Worm (Caenorhabditis elegans) whole organism, L4 larva: ENCODE results near the gene col-135.

Source experiments
- D1046.2 ChIP-seq: fragments of 200-800 bp; sonication (Bioruptor generic); IDR thresholded peaks from 2 replicates; pipeline ENCODE4 v1.3.6; 2022; ENCODE audit warnings: missing genetic modification characterization, missing compliant biosample characterization
- F37D6.2 ChIP-seq: sonication (generic microtip); optimal IDR thresholded peaks from 2 replicates; lab custom pipeline; 2016; ENCODE audit warnings: mild to moderate bottlenecking, missing genetic modification characterization, missing compliant biosample characterization
- F44E2.7 ChIP-seq: fragments of 200-800 bp; sonication (Bioruptor generic); IDR thresholded peaks from 2 replicates; pipeline ENCODE4 v2.1.2; 2022; ENCODE audit warnings: missing genetic modification characterization, missing compliant biosample characterization
- F49E8.2 ChIP-seq: sonication (generic microtip); optimal IDR thresholded peaks from 2 replicates; lab custom pipeline; 2016; ENCODE audit warnings: missing compliant biosample characterization, mild to moderate bottlenecking, missing genetic modification characterization, borderline replicate concordance
- Y105C5A.15 ChIP-seq: fragments of 200-800 bp; sonication (Bioruptor generic); IDR thresholded peaks from 2 replicates; pipeline ENCODE4 v1.3.6; 2022; ENCODE audit warnings: missing genetic modification characterization, missing compliant biosample characterization
- aha-1 ChIP-seq: fragments of 150-350 bp; peaks from one replicate; lab custom pipeline; 2014; ENCODE audit warnings: missing biosample characterization, missing genetic modification characterization
- aly-2 ChIP-seq: sonication (generic microtip); optimal IDR thresholded peaks from 2 replicates; lab custom pipeline; 2018; ENCODE audit warnings: missing biosample characterization, missing genetic modification characterization
- ceh-20 ChIP-seq: fragments of 200-800 bp; sonication (Bioruptor generic); IDR thresholded peaks from 2 replicates; pipeline ENCODE4 v1.3.6; 2022; ENCODE audit warnings: missing genetic modification reagents, missing genetic modification characterization, missing compliant biosample characterization
- ces-1 ChIP-seq: fragments of 150-350 bp; sonication (generic microtip); optimal IDR thresholded peaks from 4 replicates; lab custom pipeline; 2014; ENCODE audit warnings: missing biosample characterization, missing genetic modification reagents, missing genetic modification characterization
- dmd-9 ChIP-seq: fragments of 200-800 bp; sonication (Bioruptor generic); IDR thresholded peaks from 2 replicates; pipeline ENCODE4 v1.3.6; 2022; ENCODE audit warnings: missing genetic modification reagents, missing genetic modification characterization, missing compliant biosample characterization
- duxl-1 ChIP-seq: sonication (generic microtip); optimal IDR thresholded peaks from 2 replicates; lab custom pipeline; 2016; ENCODE audit warnings: mild to moderate bottlenecking, missing genetic modification characterization, moderate library complexity, missing compliant biosample characterization; ENCODE audit not compliant: poor library complexity
- gei-8 ChIP-seq: fragments of 200-800 bp; sonication (Bioruptor generic); optimal IDR thresholded peaks from 2 replicates; lab custom pipeline; 2018; ENCODE audit warnings: mild to moderate bottlenecking, missing genetic modification characterization, missing compliant biosample characterization
- jun-1 ChIP-seq: fragments of 150-350 bp; optimal IDR thresholded peaks from 2 replicates; lab custom pipeline; 2014; ENCODE audit warnings: missing biosample characterization, missing genetic modification reagents, missing genetic modification characterization
- lim-7 ChIP-seq: fragments of 200-800 bp; sonication (Bioruptor generic); IDR thresholded peaks from 2 replicates; pipeline ENCODE4 v1.3.6; 2022; ENCODE audit warnings: missing genetic modification characterization, missing compliant biosample characterization
- lin-15B ChIP-seq: fragments of 150-350 bp; sonication (generic microtip); optimal IDR thresholded peaks from 3 replicates; lab custom pipeline; 2014; ENCODE audit warnings: missing biosample characterization, missing genetic modification characterization
- lin-29 ChIP-seq: fragments of 200-800 bp; sonication (Bioruptor generic); IDR thresholded peaks from 2 replicates; pipeline ENCODE4 v1.3.6; 2022; ENCODE audit warnings: missing genetic modification reagents, missing genetic modification characterization, missing compliant biosample characterization
- lin-38 ChIP-seq: fragments of 200-800 bp; sonication (Bioruptor generic); IDR thresholded peaks from 2 replicates; pipeline ENCODE4 v1.3.6; 2022; ENCODE audit warnings: missing genetic modification reagents, missing genetic modification characterization, missing compliant biosample characterization
- lsy-2 ChIP-seq, 2 experiments: fragments of 150-350 bp in 1 of 2; sonication (generic microtip) in 1 of 2; optimal IDR thresholded peaks; 2 replicates each; lab custom pipeline; 2014 to 2017; ENCODE audit warnings: missing biosample characterization in 2 of 2, missing genetic modification characterization in 2 of 2
- madf-5 ChIP-seq, 2 experiments: fragments of 200-800 bp; sonication (Bioruptor generic); IDR thresholded peaks; 2 replicates each; pipeline ENCODE4 v1.3.6; 2022; ENCODE audit warnings: missing compliant biosample characterization in 2 of 2, missing genetic modification characterization in 2 of 2
- madf-9 ChIP-seq: fragments of 200-800 bp; sonication (Bioruptor generic); conservative IDR thresholded peaks from 2 replicates; pipeline ENCODE4 v1.3.6; 2022; ENCODE audit warnings: missing genetic modification reagents, missing genetic modification characterization, missing compliant biosample characterization
- mep-1 ChIP-seq: fragments of 150-350 bp; sonication (generic microtip); optimal IDR thresholded peaks from 3 replicates; lab custom pipeline; 2014; ENCODE audit warnings: missing biosample characterization, missing genetic modification characterization
- mxl-2 ChIP-seq: fragments of 200-800 bp; sonication (Bioruptor generic); conservative IDR thresholded peaks from 2 replicates; pipeline ENCODE4 v1.3.6; 2022; ENCODE audit warnings: missing genetic modification reagents, missing genetic modification characterization, missing compliant biosample characterization
- nhr-111 ChIP-seq: fragments of 200-800 bp; sonication (Bioruptor generic); optimal IDR thresholded peaks from 2 replicates; lab custom pipeline; 2018; ENCODE audit warnings: mild to moderate bottlenecking, missing genetic modification characterization, missing compliant biosample characterization
- nhr-25 ChIP-seq: sonication (generic microtip); optimal IDR thresholded peaks from 2 replicates; lab custom pipeline; 2017; ENCODE audit warnings: missing genetic modification characterization, mild to moderate bottlenecking, missing compliant biosample characterization, antibody characterized with exemption, moderate library complexity, borderline replicate concordance; ENCODE audit not compliant: insufficient read depth
- nhr-6 ChIP-seq: fragments of 150-350 bp; optimal IDR thresholded peaks from 2 replicates; lab custom pipeline; 2014; ENCODE audit warnings: missing biosample characterization, missing genetic modification characterization
- pqm-1 ChIP-seq: sonication (generic microtip); optimal IDR thresholded peaks from 2 replicates; lab custom pipeline; 2017; ENCODE audit warnings: missing biosample characterization, missing genetic modification characterization
- rbr-2 ChIP-seq: sonication (generic microtip); optimal IDR thresholded peaks from 2 replicates; lab custom pipeline; 2016; ENCODE audit warnings: missing genotype, missing genetic modification characterization, missing compliant biosample characterization
- saeg-2 ChIP-seq: fragments of 200-800 bp; sonication (Bioruptor generic); IDR thresholded peaks from 2 replicates; pipeline ENCODE4 v1.3.6; 2022; ENCODE audit warnings: missing genetic modification reagents, missing genetic modification characterization, missing compliant biosample characterization
- snpc-1.2 ChIP-seq: fragments of 200-800 bp; sonication (Bioruptor generic); IDR thresholded peaks from 2 replicates; pipeline ENCODE4 v1.3.6; 2022; ENCODE audit warnings: missing genetic modification reagents, missing genetic modification characterization, missing compliant biosample characterization
- tag-97 ChIP-seq: fragments of 200-800 bp; sonication (Bioruptor generic); IDR thresholded peaks from 2 replicates; pipeline ENCODE4 v1.3.6; 2022; ENCODE audit warnings: missing genetic modification characterization, missing compliant biosample characterization
- unc-62 ChIP-seq, 3 experiments: fragments of 150-350 bp in 1 of 3; sonication (generic microtip); optimal IDR thresholded peaks in 2 of 3; peaks in 1 of 3; 1 replicate in 1 of 3; 2 replicates in 2 of 3; lab custom pipeline; 2014 to 2017; ENCODE audit warnings: missing biosample characterization in 3 of 3, missing genetic modification characterization in 3 of 3, missing genetic modification reagents in 3 of 3, missing genotype in 1 of 3
- zfp-3 ChIP-seq: fragments of 200-800 bp; sonication (Bioruptor generic); conservative IDR thresholded peaks from 2 replicates; pipeline ENCODE4 v1.3.6; 2022; ENCODE audit warnings: missing genetic modification reagents, missing genetic modification characterization, missing compliant biosample characterization
- zip-2 ChIP-seq: fragments of 150-350 bp; optimal IDR thresholded peaks from 2 replicates; lab custom pipeline; 2014; ENCODE audit warnings: missing biosample characterization, missing genetic modification characterization
- ztf-11 ChIP-seq: fragments of 150-350 bp; optimal IDR thresholded peaks from 2 replicates; lab custom pipeline; 2014; ENCODE audit warnings: missing biosample characterization, missing genetic modification characterization

Gene col-135

DNA sequence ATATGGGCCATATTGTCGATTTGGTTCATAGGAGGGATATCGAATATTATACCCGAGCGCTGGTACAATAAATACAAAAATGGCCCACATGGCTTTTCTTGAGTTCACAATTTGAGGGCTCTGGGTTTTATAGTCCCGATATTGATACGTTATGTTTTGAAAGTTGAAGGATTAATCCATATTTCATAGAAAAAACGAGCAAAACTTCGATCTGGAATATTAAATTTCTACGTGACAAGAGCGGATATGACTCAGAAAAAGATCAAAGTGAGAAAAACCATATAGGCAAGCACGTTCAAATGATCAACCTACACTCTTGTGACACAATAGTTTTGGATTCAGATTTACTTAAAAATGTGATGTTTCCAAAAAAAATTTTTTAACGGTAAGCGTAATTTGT is at the start of gene col-135:
Gene col-135, minus strand, starts transcription at position 101 of the 400 bp plus-strand sequence.
- TF ChIP-seq unc-62 (GFP tag; optimal IDR thresholded peaks at IDR 0.05 in 1 of 2; lab: Kevin White, UChicago) (peak in 1 of 2 experiments; percentile 35), unc-62 (tag; optimal IDR thresholded peaks at IDR 0.05; lab: Kevin White, UChicago) (no peak), lin-29 (GFP tag; lab: Robert Waterston, UW) (no peak)

DNA sequence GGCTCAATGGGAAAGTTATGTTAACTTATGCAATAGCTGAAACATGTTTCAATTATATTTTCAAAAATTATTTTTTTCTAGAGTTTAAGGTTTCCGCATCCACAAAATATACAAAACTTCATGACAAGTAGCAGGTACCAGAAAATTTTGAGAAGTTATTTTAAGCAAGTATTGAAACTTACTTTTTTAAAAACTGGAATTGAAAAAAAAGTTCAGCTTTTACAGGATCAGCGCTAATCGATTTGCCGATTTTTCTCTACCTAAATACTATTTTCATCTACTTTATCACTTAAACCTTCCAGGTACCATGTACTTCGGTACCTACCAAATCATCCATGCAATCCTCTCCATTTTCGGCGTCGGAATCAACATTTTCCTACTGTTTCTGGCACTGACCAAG is 48.0 kb upstream of the col-135 start, which contains the start of gene srd-23:
Gene srd-23, plus strand, starts transcription at position 301 of the 400 bp plus-strand sequence.
- TF ChIP-seq mxl-2 (GFP tag; lab: Robert Waterston, UW) (no peak), zfp-3 (GFP tag; lab: Robert Waterston, UW) (no peak), F37D6.2 (no peak), F49E8.2 (tag; lab: Kevin White, UChicago) (no peak), nhr-25 (tag; lab: Kevin White, UChicago) (no peak), duxl-1 (tag; lab: Kevin White, UChicago) (no peak), rbr-2 (tag; lab: Kevin White, UChicago) (no peak), ztf-11 (tag; lab: Kevin White, UChicago) (no peak), dmd-9 (no peak), gei-8 (GFP tag; lab: Kevin White, UChicago) (no peak), F44E2.7 (GFP tag; lab: Robert Waterston, UW) (no peak), Y105C5A.15 (GFP tag; lab: Robert Waterston, UW) (no peak), tag-97 (GFP tag; lab: Robert Waterston, UW) (no peak), unc-62 (GFP tag; optimal IDR thresholded peaks at IDR 0.05 in 1 of 2; lab: Kevin White, UChicago) (no peak), unc-62 (tag; optimal IDR thresholded peaks at IDR 0.05; lab: Kevin White, UChicago) (no peak), nhr-111 (GFP tag; lab: Kevin White, UChicago) (no peak), pqm-1 (tag; lab: Kevin White, UChicago) (no peak), jun-1 (no peak), lin-38 (GFP tag; lab: Robert Waterston, UW) (no peak)

DNA sequence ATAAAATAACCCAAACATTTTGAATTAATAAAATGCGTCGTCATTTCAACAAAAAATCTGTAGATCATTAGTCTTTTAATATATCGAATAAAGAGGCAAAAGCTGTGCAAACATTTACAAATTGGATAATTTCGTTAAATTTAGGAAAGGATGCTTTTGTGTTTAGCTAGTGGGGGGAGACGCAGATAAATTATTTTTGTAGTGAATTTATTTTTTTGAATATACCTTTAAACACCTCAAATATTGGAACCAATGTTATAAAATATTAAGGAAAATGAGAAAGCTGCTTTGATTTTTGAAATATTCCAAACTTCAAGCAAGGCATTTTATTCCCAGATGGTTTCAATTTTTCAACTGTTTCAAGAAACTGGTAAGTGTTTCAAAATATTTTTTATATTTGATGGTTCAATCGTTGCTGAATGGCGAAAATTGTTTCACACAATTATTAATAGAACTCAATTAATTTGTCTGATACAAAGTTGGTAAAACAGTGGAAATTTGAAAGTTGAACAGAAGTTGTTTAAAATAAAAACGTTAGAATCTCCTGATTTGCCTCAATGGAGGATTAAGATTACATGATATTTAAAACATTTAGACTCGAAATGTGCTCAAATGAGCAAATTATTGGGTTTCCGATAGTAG is 44.0 kb upstream of the col-135 start, which contains the start of gene Y40H7A.4:
Gene Y40H7A.4, minus strand, starts transcription at position 51 of the 642 bp plus-strand sequence.
- TF ChIP-seq zip-2 (tag; lab: Kevin White, UChicago) (no peak), snpc-1.2 (GFP tag; lab: Robert Waterston, UW) (peak; percentile 72; the same call in 1 of the 2 replicates), madf-5 (GFP tag; IDR thresholded peaks at IDR 0.05; lab: Robert Waterston, UW) (no peak), aha-1 (tag; lab: Kevin White, UChicago) (no peak), aly-2 (tag; lab: Kevin White, UChicago) (no peak), dmd-9 (no peak)

DNA sequence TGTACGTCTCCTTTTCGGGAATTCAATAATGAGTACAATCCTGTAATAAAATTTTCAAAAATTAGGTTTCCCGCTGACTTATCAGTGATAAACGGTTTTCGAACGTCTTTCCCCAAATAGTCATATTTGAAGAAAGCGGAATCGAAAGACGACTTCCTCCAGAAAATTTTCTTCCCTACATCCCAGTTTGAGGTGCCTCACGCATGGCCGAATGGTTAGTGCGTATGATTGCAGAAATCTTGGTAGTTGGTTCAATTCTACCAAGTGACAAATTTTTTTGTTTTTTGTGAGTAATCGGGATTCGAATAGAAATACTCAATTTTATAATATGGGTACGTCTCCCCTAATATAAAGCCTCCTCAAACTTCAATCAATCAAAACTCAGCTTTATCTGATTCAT is 38.6 kb upstream of the col-135 start:
- TF ChIP-seq madf-9 (GFP tag; lab: Robert Waterston, UW) (0 out of 2 replicates have a peak, but pooled peaks have one; percentile 12), snpc-1.2 (GFP tag; lab: Robert Waterston, UW) (peak; percentile 97), D1046.2 (GFP tag; lab: Robert Waterston, UW) (peak; percentile 57; the same call in 1 of the 2 replicates)

DNA sequence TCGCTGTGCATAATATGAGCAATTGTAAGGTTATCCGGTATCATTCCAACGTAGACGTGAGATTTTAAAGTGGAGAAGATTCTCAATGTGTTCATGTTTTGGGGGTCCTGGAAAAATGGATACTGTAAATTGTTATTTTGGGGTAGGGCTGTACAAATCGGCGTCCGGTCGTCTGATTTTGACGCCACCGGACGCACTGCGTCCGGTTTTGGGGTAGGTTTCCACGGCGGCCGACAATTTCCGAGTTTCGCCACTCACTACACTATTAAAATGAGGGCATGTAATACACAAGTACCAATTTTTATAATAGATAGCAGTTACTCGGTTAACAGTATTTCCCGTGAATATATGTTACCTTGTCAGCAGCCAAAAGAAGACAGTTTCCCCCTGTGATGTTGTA is 36.8 kb upstream of the col-135 start:
- TF ChIP-seq snpc-1.2 (GFP tag; lab: Robert Waterston, UW): peak; percentile 98
- TF ChIP-seq ceh-20 (GFP tag; lab: Robert Waterston, UW): no peak

DNA sequence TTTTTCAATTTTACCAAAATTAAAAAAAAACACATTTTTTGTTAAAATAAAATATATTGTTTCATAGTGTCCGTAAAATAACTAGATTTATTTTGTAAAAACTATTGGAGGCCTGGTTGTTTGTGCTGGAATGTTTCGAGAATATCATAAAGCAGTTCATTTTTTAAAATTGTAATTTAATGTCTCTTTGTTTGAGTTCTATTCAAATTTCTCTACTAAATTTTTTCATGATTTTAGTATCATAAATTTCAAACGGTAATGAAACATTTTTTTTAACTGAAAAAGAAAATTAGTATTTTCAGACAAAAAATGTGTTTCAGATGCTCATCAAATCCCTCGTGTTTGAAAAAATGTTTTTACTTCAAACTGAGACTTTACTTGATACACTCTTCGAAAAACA is 34.0 kb upstream of the col-135 start:
- TF ChIP-seq mep-1 (tag; lab: Kevin White, UChicago) (no peak), nhr-6 (no peak), saeg-2 (GFP tag; lab: Robert Waterston, UW) (no peak), lin-15B (tag; lab: Kevin White, UChicago) (no peak), lsy-2 (tag; optimal IDR thresholded peaks at IDR 0.05; lab: Kevin White, UChicago) (no peak), ces-1 (GFP tag; lab: Kevin White, UChicago) (no peak), snpc-1.2 (GFP tag; lab: Robert Waterston, UW) (peak; percentile 58; the same call in 1 of the 2 replicates), lim-7 (GFP tag; lab: Robert Waterston, UW) (no peak), Y105C5A.15 (GFP tag; lab: Robert Waterston, UW) (no peak)
